Worm (Caenorhabditis elegans): ENCODE data around the gene cup-4.
"Not testable (repeated sequence)": the region's sequence is repeated elsewhere in the genome, so short reads cannot be mapped to it uniquely, and the experiment has no call there.

Gene cup-4

ce11 chrIII:7866189-7866588 lies at the start of gene cup-4:
TSS of gene cup-4 (plus strand) at chrIII:7866489.
- TF ChIP-seq zim-3 (tag; optimal IDR thresholded peaks at IDR 0.05) (no peak), attf-5 (GFP tag; optimal IDR thresholded peaks at IDR 0.05) (no peak), nfya-1 (tag; optimal IDR thresholded peaks at IDR 0.05; ENCODE audit: borderline replicate concordance, insufficient read depth) (no peak), pha-4 (tag; optimal IDR thresholded peaks at IDR 0.05) (no peak), aptf-3 (GFP tag; IDR thresholded peaks at IDR 0.05) (no peak), ceh-79 (tag; optimal IDR thresholded peaks at IDR 0.05) (no peak), ztf-28 (GFP tag; IDR thresholded peaks at IDR 0.05) (no peak), Y67H2A.10 (GFP tag; conservative IDR thresholded peaks at IDR 0.05) (no peak), egl-18 (GFP tag; IDR thresholded peaks at IDR 0.05) (no peak), ccch-3 (GFP tag; optimal IDR thresholded peaks at IDR 0.05) (no peak), lin-40 (tag; optimal IDR thresholded peaks at IDR 0.05) (no peak), hmg-20 (GFP tag; IDR thresholded peaks at IDR 0.05) (no peak), tbx-9 (tag; optimal IDR thresholded peaks at IDR 0.05; ENCODE audit: borderline replicate concordance) (no peak), F52B5.7 (tag; optimal IDR thresholded peaks at IDR 0.05) (no peak), ztf-22 (GFP tag; optimal IDR thresholded peaks at IDR 0.05) (no peak), attf-3 (GFP tag; conservative IDR thresholded peaks at IDR 0.05) (no peak), lin-35 (GFP tag; optimal IDR thresholded peaks at IDR 0.05) (no peak)

DNA sequence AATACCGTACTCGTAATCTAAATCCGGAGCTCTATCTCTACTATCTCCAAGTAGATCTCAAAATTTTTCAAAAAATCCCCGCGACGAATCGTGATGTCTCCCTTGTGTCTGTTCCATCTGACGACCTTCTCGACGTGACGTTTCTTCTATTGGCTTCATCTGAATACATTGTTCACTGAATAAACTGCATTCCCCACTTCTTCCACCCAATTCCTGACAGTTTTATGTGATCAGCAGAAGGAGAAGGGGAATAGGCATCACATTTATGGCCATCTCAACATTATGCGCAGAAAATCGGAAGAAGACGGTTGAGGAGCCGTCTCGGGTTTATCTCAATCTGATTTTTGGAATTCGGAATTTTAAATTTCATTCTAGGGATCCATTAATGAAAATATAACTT lies 47.3 kb upstream of the cup-4 start:
- TF ChIP-seq madf-8 (GFP tag; conservative IDR thresholded peaks at IDR 0.05): no peak
- no peak for TF ChIP-seq rpc-1 (optimal IDR thresholded peaks at IDR 0.05)
- no peak for TF ChIP-seq rpc-1 (tag; optimal IDR thresholded peaks at IDR 0.05)
- no peak for TF ChIP-seq ztf-22 (GFP tag; optimal IDR thresholded peaks at IDR 0.05)
- TF ChIP-seq Y53F4B.3 (GFP tag; IDR thresholded peaks at IDR 0.05): no peak
- TF ChIP-seq aptf-3 (GFP tag; IDR thresholded peaks at IDR 0.05): no peak
- TF ChIP-seq let-607 (tag; optimal IDR thresholded peaks at IDR 0.05): no peak
- no peak for TF ChIP-seq ceh-58 (GFP tag; IDR thresholded peaks at IDR 0.05)
- no peak for TF ChIP-seq tlf-1 (GFP tag; optimal IDR thresholded peaks at IDR 0.05)
- TF ChIP-seq B0261.1 (tag; optimal IDR thresholded peaks at IDR 0.05): no peak

ce11 chrIII:7819866-7820265 lies 46.4 kb upstream of the cup-4 start:
- TF ChIP-seq somi-1 (GFP tag; optimal IDR thresholded peaks at IDR 0.05): no peak
- no peak for TF ChIP-seq let-607 (tag; optimal IDR thresholded peaks at IDR 0.05)
- TF ChIP-seq lsy-27 (tag; optimal IDR thresholded peaks at IDR 0.05; ENCODE audit: borderline replicate concordance, insufficient read depth): no peak
- no peak for TF ChIP-seq nfya-2 (GFP tag; IDR thresholded peaks at IDR 0.05)
- no peak for TF ChIP-seq pha-4 (tag; optimal IDR thresholded peaks at IDR 0.05)
- TF ChIP-seq zim-3 (tag; optimal IDR thresholded peaks at IDR 0.05): no peak
- no peak for TF ChIP-seq hmg-1.2 (GFP tag; IDR thresholded peaks at IDR 0.05)
- TF ChIP-seq ceh-27 (GFP tag; optimal IDR thresholded peaks at IDR 0.05): no peak
- TF ChIP-seq tbx-9 (tag; optimal IDR thresholded peaks at IDR 0.05; ENCODE audit: borderline replicate concordance): no peak
- TF ChIP-seq nfya-1 (tag; optimal IDR thresholded peaks at IDR 0.05; ENCODE audit: borderline replicate concordance, insufficient read depth): no peak
- TF ChIP-seq Y53F4B.3 (GFP tag; IDR thresholded peaks at IDR 0.05): no peak
- no peak for TF ChIP-seq gei-17 (GFP tag; optimal IDR thresholded peaks at IDR 0.05)
- TF ChIP-seq sdz-38 (tag; optimal IDR thresholded peaks at IDR 0.05): no peak

- TF ChIP-seq rpc-1 (optimal IDR thresholded peaks at IDR 0.05): not testable (repeated sequence)
- TF ChIP-seq rpc-1 (tag; optimal IDR thresholded peaks at IDR 0.05) (peak; percentile 44), lin-26 (GFP tag; IDR thresholded peaks at IDR 0.05) (peak; percentile 74; the same call in 1 of the 2 replicates), tbp1 (GFP tag; optimal IDR thresholded peaks at IDR 0.05) (peak; percentile 39), B0261.1 (tag; optimal IDR thresholded peaks at IDR 0.05) (peak; percentile 43)
Measured at ce11 chrIII:7821130-7821529, 45.2 kb upstream of the cup-4 start.
